Worm (Caenorhabditis elegans) whole organism, L1 larva: Measurements from ENCODE around the gene Y47D3A.31.

Source experiments
- aly-2 ChIP-seq: fragments of 150-350 bp; optimal IDR thresholded peaks from 2 replicates; lab custom pipeline; 2014; ENCODE audit warnings: missing biosample characterization, missing genetic modification characterization
- ama-1 ChIP-seq: fragments of 150-350 bp; optimal IDR thresholded peaks from 2 replicates; lab custom pipeline; 2014
- ceh-82 ChIP-seq, 3 experiments: fragments of 150-350 bp in 1 of 3; sonication (generic microtip) in 2 of 3; optimal IDR thresholded peaks; 2 replicates each; lab custom pipeline; 2014 to 2017; ENCODE audit warnings: missing biosample characterization in 3 of 3, missing genetic modification characterization in 3 of 3
- fkh-10 ChIP-seq: sonication (generic microtip); optimal IDR thresholded peaks from 2 replicates; lab custom pipeline; 2017; ENCODE audit warnings: missing biosample characterization, missing genetic modification reagents, missing genetic modification characterization
- jun-1 ChIP-seq: fragments of 150-350 bp; optimal IDR thresholded peaks from 2 replicates; lab custom pipeline; 2014; ENCODE audit warnings: missing biosample characterization, missing genetic modification reagents, missing genetic modification characterization

DNA sequence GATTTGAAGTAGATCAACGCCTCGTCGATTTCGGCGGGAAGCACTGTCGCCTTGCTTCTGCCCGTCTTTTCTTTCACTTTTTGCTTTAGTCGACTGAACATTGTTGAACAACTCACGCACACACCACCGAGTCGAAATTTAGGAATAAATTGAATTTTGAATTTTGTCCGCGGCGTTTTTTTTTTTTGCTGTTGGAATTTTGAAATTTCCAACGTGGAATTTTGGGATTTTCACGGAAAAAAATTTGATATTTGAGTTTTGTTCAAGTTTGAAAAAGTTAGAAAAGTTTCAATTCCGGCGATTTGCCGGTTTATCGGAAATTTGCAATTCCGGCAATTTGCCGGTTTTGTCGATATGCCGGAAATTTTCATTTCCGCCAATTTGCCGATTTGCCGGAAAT is at the start of gene Y47D3A.31:
- no peak for TF ChIP-seq ceh-82 (tag; optimal IDR thresholded peaks at IDR 0.05; lab: Kevin White, UChicago)
- no peak for TF ChIP-seq aly-2 (tag; lab: Kevin White, UChicago)
- TF ChIP-seq ama-1 (lab: Kevin White, UChicago), result no peak
- TF ChIP-seq jun-1 (tag; lab: Kevin White, UChicago), result no peak
- TF ChIP-seq fkh-10 (GFP tag; lab: Kevin White, UChicago), result no peak
